Fruit fly (Drosophila melanogaster): ENCODE measurements around the gene CG13690.

CG13690 gene

DNA sequence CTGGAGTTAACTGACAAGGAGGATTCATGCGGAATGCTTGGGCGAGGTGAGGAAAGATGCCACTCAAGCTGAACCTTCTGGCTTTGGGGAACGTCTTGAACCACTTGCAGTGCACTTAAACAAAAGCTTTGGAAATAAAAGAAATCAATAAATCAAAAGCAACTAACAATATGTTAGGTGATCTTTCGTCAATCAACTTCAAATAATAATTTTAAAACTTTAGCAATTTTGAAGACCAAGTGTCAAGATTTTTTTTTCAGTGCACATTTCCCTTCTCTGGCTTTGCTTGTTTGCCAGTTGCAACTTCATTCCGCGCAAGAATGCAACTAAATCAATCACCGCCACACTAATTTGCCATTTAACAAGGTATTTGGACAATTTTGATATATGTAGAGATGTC, 36.6 kb downstream of the CG13690 start (continued):
- TF ChIP-seq topi (GFP tag; optimal IDR thresholded peaks at IDR 0.05), result peak; percentile 67
- TF ChIP-seq Blimp-1 (GFP tag; optimal IDR thresholded peaks at IDR 0.05), result no peak
- TF ChIP-seq fd85E (GFP tag; optimal IDR thresholded peaks at IDR 0.05), result no peak
- peak; percentile 46 for TF ChIP-seq CG34406 (GFP tag; optimal IDR thresholded peaks at IDR 0.05)
- TF ChIP-seq Hr4 (GFP tag; optimal IDR thresholded peaks at IDR 0.05), result peak; percentile 32
- TF ChIP-seq CG6808 (GFP tag; optimal IDR thresholded peaks at IDR 0.05), result peak; percentile 51
- peak; percentile 88 for TF ChIP-seq svp (GFP tag)
- peak; percentile 10 for TF ChIP-seq CG6276 (GFP tag; optimal IDR thresholded peaks at IDR 0.05)
- TF ChIP-seq Eip75B (GFP tag; optimal IDR thresholded peaks at IDR 0.05), result peak; percentile 68
- TF ChIP-seq CG15336 (GFP tag; IDR thresholded peaks at IDR 0.05), result peak; percentile 44
- peak in 1 of 2 experiments; percentile 8 for TF ChIP-seq salr (GFP tag; optimal IDR thresholded peaks at IDR 0.05)
- TF ChIP-seq Eip78C (GFP tag), result peak; percentile 88
- no peak for TF ChIP-seq Sox15 (GFP tag; optimal IDR thresholded peaks at IDR 0.05)
- no peak for TF ChIP-seq CG11294 (GFP tag; IDR thresholded peaks at IDR 0.05)
- peak; percentile 6 for TF ChIP-seq CG4318 (GFP tag; optimal IDR thresholded peaks at IDR 0.05)
- 0 out of 3 replicates have a peak, but pooled peaks have one; percentile 25 for TF ChIP-seq eg (GFP tag; IDR thresholded peaks at IDR 0.05)
- peak; percentile 71 for TF ChIP-seq Met (GFP tag; optimal IDR thresholded peaks at IDR 0.05)
- peak; percentile 43 for TF ChIP-seq CG3032 (tag; optimal IDR thresholded peaks at IDR 0.05)
- TF ChIP-seq Ets21C (GFP tag; optimal IDR thresholded peaks at IDR 0.05), result peak; percentile 36

- TF ChIP-seq CG11294 (GFP tag; IDR thresholded peaks at IDR 0.05) (no peak), CG3919 (GFP tag; optimal IDR thresholded peaks at IDR 0.05) (no peak), Eip78C (GFP tag) (no peak), net (GFP tag; optimal IDR thresholded peaks at IDR 0.05) (no peak), Hr4 (GFP tag; optimal IDR thresholded peaks at IDR 0.05) (no peak), CG8632 (GFP tag; optimal IDR thresholded peaks at IDR 0.05) (no peak), svp (GFP tag) (no peak), CG10669 (GFP tag; optimal IDR thresholded peaks at IDR 0.05) (no peak), CG6276 (GFP tag; optimal IDR thresholded peaks at IDR 0.05) (no peak), Ets21C (GFP tag; optimal IDR thresholded peaks at IDR 0.05) (no peak), salr (GFP tag; optimal IDR thresholded peaks at IDR 0.05) (no peak), CG1621 (tag; optimal IDR thresholded peaks at IDR 0.05) (no peak)
Measured at dm6 chr2L:378815-379440, 40.5 kb downstream of the CG13690 start.

DNA sequence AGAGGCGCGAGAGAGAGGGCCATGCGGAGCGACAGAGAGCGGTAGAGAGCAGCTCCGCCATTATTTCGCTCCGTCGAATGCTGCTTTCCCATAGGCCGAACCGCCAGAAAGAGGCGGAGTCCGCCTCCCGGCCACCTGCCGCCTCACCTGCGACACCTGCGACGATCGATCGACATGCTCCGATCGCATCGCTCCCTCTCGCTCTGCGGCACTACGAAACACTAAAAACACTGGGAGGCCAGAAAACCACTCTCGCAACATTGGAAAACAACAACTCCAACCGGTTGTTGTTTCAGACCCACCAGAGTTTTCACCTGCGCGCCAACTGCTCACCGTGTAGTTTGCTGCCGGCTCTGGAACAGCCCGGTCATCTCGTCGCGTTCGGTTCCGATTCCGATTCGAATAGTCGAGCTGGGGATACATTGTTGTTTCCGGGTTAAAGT, 41.7 kb downstream of the CG13690 start, which contains the start of gene al:
Gene al (plus strand): TSS at position 333 of the 443 bp plus-strand sequence.
- TF ChIP-seq fkh (GFP tag; optimal IDR thresholded peaks at IDR 0.05) (no peak), CG1621 (tag; optimal IDR thresholded peaks at IDR 0.05) (peak; percentile 4), CG11902 (GFP tag; optimal IDR thresholded peaks at IDR 0.05) (no peak), CG32006 (GFP tag; optimal IDR thresholded peaks at IDR 0.05) (no peak), dsx (GFP tag; optimal IDR thresholded peaks at IDR 0.05; ENCODE audit: poor library complexity, severe bottlenecking) (peak; percentile 89), CG6163 (GFP tag; IDR thresholded peaks at IDR 0.05) (0 out of 3 replicates have a peak, but pooled peaks have one; percentile 20), svp (GFP tag) (no peak), CG10669 (GFP tag; optimal IDR thresholded peaks at IDR 0.05) (no peak), CG15336 (GFP tag; IDR thresholded peaks at IDR 0.05) (no peak), CG16779 (tag; optimal IDR thresholded peaks at IDR 0.05) (no peak), Hr4 (GFP tag; optimal IDR thresholded peaks at IDR 0.05) (no peak), Smox (GFP tag; optimal IDR thresholded peaks at IDR 0.05) (no peak), ss (GFP tag; optimal IDR thresholded peaks at IDR 0.05) (peak in 1 of 2 experiments; percentile 45), CG4318 (GFP tag; optimal IDR thresholded peaks at IDR 0.05) (no peak), Eip75B (GFP tag; optimal IDR thresholded peaks at IDR 0.05) (no peak), CG6808 (GFP tag; optimal IDR thresholded peaks at IDR 0.05) (no peak), Ets21C (GFP tag; optimal IDR thresholded peaks at IDR 0.05) (no peak), Sox14 (GFP tag; optimal IDR thresholded peaks at IDR 0.05) (no peak), CG8319 (GFP tag; optimal IDR thresholded peaks at IDR 0.05) (no peak), Hr39 (GFP tag; optimal IDR thresholded peaks at IDR 0.05) (no peak), Lpt (GFP tag; optimal IDR thresholded peaks at IDR 0.05) (no peak), Ets96B (tag; optimal IDR thresholded peaks at IDR 0.05) (no peak), CG9139 (GFP tag; optimal IDR thresholded peaks at IDR 0.05) (no peak), CG8119 (GFP tag; IDR thresholded peaks at IDR 0.05) (no peak), Blimp-1 (GFP tag; optimal IDR thresholded peaks at IDR 0.05) (no peak), OdsH (GFP tag; optimal IDR thresholded peaks at IDR 0.05) (no peak), dac (GFP tag; optimal IDR thresholded peaks at IDR 0.05) (no peak), esn (GFP tag; optimal IDR thresholded peaks at IDR 0.05) (no peak), CG11762 (GFP tag; optimal IDR thresholded peaks at IDR 0.05; ENCODE audit: insufficient read depth) (no peak), Sox102F (GFP tag; optimal IDR thresholded peaks at IDR 0.05) (no peak), salr (GFP tag; optimal IDR thresholded peaks at IDR 0.05) (no peak), Eip78C (GFP tag) (peak; percentile 52), spab (GFP tag; optimal IDR thresholded peaks at IDR 0.05) (no peak), eg (GFP tag; IDR thresholded peaks at IDR 0.05) (no peak)
